In the genomic region with DNA sequence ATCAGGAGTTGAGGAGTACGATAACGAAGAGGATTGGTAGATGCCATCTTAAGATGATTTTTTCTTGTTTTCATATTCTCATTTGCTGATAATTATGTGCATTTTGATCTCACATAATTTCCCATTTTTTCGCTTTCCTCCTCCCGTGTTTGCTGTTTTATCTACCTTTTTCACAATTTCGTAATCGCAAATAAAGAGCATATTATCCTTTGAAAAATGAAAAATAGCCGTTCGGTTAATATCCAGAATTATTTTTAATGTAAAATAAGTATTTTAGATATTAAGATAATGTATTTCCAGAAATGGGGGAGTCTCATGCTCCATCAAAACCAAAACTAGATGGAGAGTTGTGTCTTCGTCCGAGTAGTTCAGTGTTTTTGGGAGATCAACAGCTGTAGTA, we compare ENCODE assay signal across 2 worm cellular contexts.
TF ChIP-seq lines count a peak whose summit lies in the region.

A gene (plus strand): TSS at position 301 of the 400 bp plus-strand sequence.

TF ChIP-seq in whole organism, L4 larva, 104 proteins besides CTCF, POLR2A, EP300 and RAD21:
- no peak for TF ChIP-seq F26F4.8 (GFP tag; conservative IDR thresholded peaks at IDR 0.05; lab: Robert Waterston, UW)
- TF ChIP-seq dmd-6 (GFP tag; IDR thresholded peaks at IDR 0.05; lab: Robert Waterston, UW) = no peak
- TF ChIP-seq lim-7 (GFP tag; IDR thresholded peaks at IDR 0.05; lab: Robert Waterston, UW) = no peak
- no peak for TF ChIP-seq zfp-3 (GFP tag; conservative IDR thresholded peaks at IDR 0.05; lab: Robert Waterston, UW)
- no peak for TF ChIP-seq daf-8 (GFP tag; IDR thresholded peaks at IDR 0.05; lab: Robert Waterston, UW)
- peak; percentile 17 for TF ChIP-seq ama-1 (optimal IDR thresholded peaks at IDR 0.05; lab: Kevin White, UChicago)
- TF ChIP-seq nhr-76 (tag; optimal IDR thresholded peaks at IDR 0.05; lab: Kevin White, UChicago) = no peak
- no peak for TF ChIP-seq sdz-12 (GFP tag; optimal IDR thresholded peaks at IDR 0.05; lab: Kevin White, UChicago)
- no peak for TF ChIP-seq daf-16 (GFP tag; optimal IDR thresholded peaks at IDR 0.05; lab: Kevin White, UChicago)
- no peak for TF ChIP-seq daf-16 (tag; optimal IDR thresholded peaks at IDR 0.05; lab: Kevin White, UChicago)
- TF ChIP-seq nhr-111 (GFP tag; optimal IDR thresholded peaks at IDR 0.05; lab: Kevin White, UChicago) = no peak
- no peak for TF ChIP-seq fkh-10 (GFP tag; optimal IDR thresholded peaks at IDR 0.05; lab: Kevin White, UChicago)
- no peak for TF ChIP-seq unc-62 (GFP tag; optimal IDR thresholded peaks at IDR 0.05 in 1 of 2; lab: Kevin White, UChicago)
- no peak for TF ChIP-seq unc-62 (tag; optimal IDR thresholded peaks at IDR 0.05; lab: Kevin White, UChicago)
- no peak for TF ChIP-seq cey-2 (tag; optimal IDR thresholded peaks at IDR 0.05; lab: Kevin White, UChicago; ENCODE audit: borderline replicate concordance, insufficient read depth)
- TF ChIP-seq Y5F2A.4 (GFP tag; optimal IDR thresholded peaks at IDR 0.05; lab: Kevin White, UChicago) = no peak
- TF ChIP-seq ceh-28 (tag; optimal IDR thresholded peaks at IDR 0.05; lab: Kevin White, UChicago) = no peak
- TF ChIP-seq ztf-11 (tag; optimal IDR thresholded peaks at IDR 0.05; lab: Kevin White, UChicago) = no peak
- no peak for TF ChIP-seq nhr-48 (tag; optimal IDR thresholded peaks at IDR 0.05; lab: Kevin White, UChicago)
- no peak for TF ChIP-seq fos-1 (tag; optimal IDR thresholded peaks at IDR 0.05; lab: Kevin White, UChicago)
- TF ChIP-seq duxl-1 (tag; optimal IDR thresholded peaks at IDR 0.05; lab: Kevin White, UChicago; ENCODE audit: poor library complexity) = no peak
- TF ChIP-seq egl-27 (tag; optimal IDR thresholded peaks at IDR 0.05; lab: Kevin White, UChicago) = no peak
- peak; percentile 3 for TF ChIP-seq aha-1 (tag; lab: Kevin White, UChicago)
- TF ChIP-seq ceh-44 (GFP tag; IDR thresholded peaks at IDR 0.05; lab: Robert Waterston, UW) = no peak
- no peak for TF ChIP-seq ces-1 (GFP tag; optimal IDR thresholded peaks at IDR 0.05; lab: Kevin White, UChicago)
- no peak for TF ChIP-seq hif-1 (tag; optimal IDR thresholded peaks at IDR 0.05; lab: Kevin White, UChicago)
- TF ChIP-seq jun-1 (tag; optimal IDR thresholded peaks at IDR 0.05; lab: Kevin White, UChicago) = no peak
- 0 out of 2 replicates have a peak, but pooled peaks have one; percentile 31 for TF ChIP-seq lin-38 (GFP tag; IDR thresholded peaks at IDR 0.05; lab: Robert Waterston, UW)
- 0 out of 2 replicates have a peak, but pooled peaks have one; percentile 17 for TF ChIP-seq Y48G9A.11 (GFP tag; IDR thresholded peaks at IDR 0.05; lab: Robert Waterston, UW)

TF ChIP-seq in whole organism, young adult, 124 proteins besides CTCF, POLR2A, EP300 and RAD21:
- TF ChIP-seq lsy-27 (tag; optimal IDR thresholded peaks at IDR 0.05; lab: Kevin White, UChicago; ENCODE audit: borderline replicate concordance, insufficient read depth) (no peak), zim-3 (tag; optimal IDR thresholded peaks at IDR 0.05; lab: Kevin White, UChicago) (no peak), madf-8 (GFP tag; conservative IDR thresholded peaks at IDR 0.05; lab: Robert Waterston, UW) (no peak), rcor-1 (GFP tag; IDR thresholded peaks at IDR 0.05; lab: Robert Waterston, UW) (no peak), ekl-4 (GFP tag; IDR thresholded peaks at IDR 0.05; lab: Robert Waterston, UW) (0 out of 2 replicates have a peak, but pooled peaks have one; percentile 41), cebp-1 (GFP tag; IDR thresholded peaks at IDR 0.05; lab: Robert Waterston, UW) (no peak), cebp-1 (tag; optimal IDR thresholded peaks at IDR 0.05; lab: Kevin White, UChicago) (peak; percentile 15), hsf-1 (GFP tag; IDR thresholded peaks at IDR 0.05; lab: Robert Waterston, UW) (no peak)
